Fruit fly (Drosophila melanogaster): Measurements from ENCODE around the gene CG5953.

CG5953 gene

DNA sequence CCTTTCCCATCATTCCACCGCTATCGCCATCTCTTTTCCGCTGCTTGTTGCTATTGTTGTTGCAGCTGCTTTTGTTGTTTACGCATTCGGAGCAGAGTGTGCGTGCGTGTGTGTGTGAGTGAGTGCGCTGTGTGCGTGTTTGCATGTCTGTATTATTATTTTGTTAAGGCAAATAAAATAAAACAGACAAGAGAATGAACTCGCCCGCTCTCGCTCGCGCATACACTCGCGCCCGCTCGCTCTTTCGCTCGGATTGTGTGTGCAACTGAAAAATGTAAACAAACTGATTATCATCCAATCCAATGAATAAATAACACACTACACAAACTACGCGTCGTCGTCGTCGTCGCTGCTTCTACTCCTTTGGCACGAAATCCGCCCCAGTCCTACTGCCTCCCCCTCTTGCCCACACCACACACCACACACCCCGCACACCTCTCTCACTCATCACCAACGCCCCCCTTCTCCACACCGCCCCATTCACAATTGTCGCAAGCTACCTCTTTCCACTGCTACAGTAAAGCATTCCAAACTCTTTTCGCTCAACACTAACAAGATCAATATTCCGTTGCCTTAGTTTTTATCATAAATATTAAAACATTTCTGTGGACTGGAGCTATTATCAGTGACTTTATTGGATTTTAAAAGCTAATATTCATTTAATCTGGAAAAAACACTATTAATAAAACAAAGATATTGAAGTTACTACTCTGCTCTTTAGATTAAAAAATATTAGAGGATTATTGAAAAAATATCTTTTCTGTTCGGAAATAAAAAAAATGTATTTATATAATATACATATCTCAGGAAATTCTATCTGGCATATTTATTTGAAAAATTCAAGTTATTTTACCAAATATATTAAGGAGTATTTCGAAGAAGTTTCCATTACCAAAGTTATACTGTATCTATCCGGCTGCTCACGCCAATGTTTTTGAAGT, 11.1 kb downstream of the CG5953 start (continued):
- TF ChIP-seq Hmx (GFP tag; optimal IDR thresholded peaks at IDR 0.05), result no peak
- peak; percentile 48 for TF ChIP-seq CG7839 (tag; optimal IDR thresholded peaks at IDR 0.05)
- peak; percentile 68 for TF ChIP-seq CG9609 (GFP tag; optimal IDR thresholded peaks at IDR 0.05)
- peak; percentile 96 for TF ChIP-seq Med (GFP tag)
- TF ChIP-seq bab2 (GFP tag; optimal IDR thresholded peaks at IDR 0.05), result peak; percentile 83
- peak; percentile 93 for TF ChIP-seq mirr (GFP tag; optimal IDR thresholded peaks at IDR 0.05)
- peak; percentile 89 for TF ChIP-seq CG15011 (GFP tag; optimal IDR thresholded peaks at IDR 0.05)
- TF ChIP-seq CG12219 (GFP tag; optimal IDR thresholded peaks at IDR 0.05), result peak; percentile 88
- no peak for TF ChIP-seq Ravus (GFP tag; IDR thresholded peaks at IDR 0.05)
- TF ChIP-seq chn (GFP tag; optimal IDR thresholded peaks at IDR 0.05), result peak; percentile 67
- TF ChIP-seq her (GFP tag; optimal IDR thresholded peaks at IDR 0.05), result peak; percentile 71
- peak; percentile 74 for TF ChIP-seq zfh1 (GFP tag; IDR thresholded peaks at IDR 0.05)
- TF ChIP-seq pzg (GFP tag; optimal IDR thresholded peaks at IDR 0.05), result no peak
- TF ChIP-seq nerfin-2 (GFP tag; IDR thresholded peaks at IDR 0.05; ENCODE audit: partially characterized antibody), result no peak
- peak in 1 of 2 experiments; percentile 46 for TF ChIP-seq crp (GFP tag; optimal IDR thresholded peaks at IDR 0.05)
- TF ChIP-seq Hand (GFP tag; optimal IDR thresholded peaks at IDR 0.05), result peak; percentile 79
- TF ChIP-seq bcd (GFP tag; optimal IDR thresholded peaks at IDR 0.05), result peak; percentile 73
- TF ChIP-seq CG5245 (GFP tag; optimal IDR thresholded peaks at IDR 0.05), result peak; percentile 49
- TF ChIP-seq onecut (GFP tag; IDR thresholded peaks at IDR 0.05), result peak; percentile 78
- TF ChIP-seq tx (GFP tag; optimal IDR thresholded peaks at IDR 0.05), result peak; percentile 14
- TF ChIP-seq ind (GFP tag; optimal IDR thresholded peaks at IDR 0.05), result no peak
- TF ChIP-seq hth (optimal IDR thresholded peaks at IDR 0.05), result no peak
- TF ChIP-seq otp (GFP tag; IDR thresholded peaks at IDR 0.05), result peak; percentile 93
- TF ChIP-seq Sry-β (GFP tag; optimal IDR thresholded peaks at IDR 0.05), result peak; percentile 73
- peak; percentile 61 for TF ChIP-seq CG8478 (optimal IDR thresholded peaks at IDR 0.05)
- TF ChIP-seq insv (GFP tag; optimal IDR thresholded peaks at IDR 0.05), result peak in 1 of 2 experiments; percentile 75
- TF ChIP-seq CHES-1-like (GFP tag; optimal IDR thresholded peaks at IDR 0.05), result peak; percentile 83
- peak; percentile 96 for TF ChIP-seq CG1603 (tag; optimal IDR thresholded peaks at IDR 0.05)
- TF ChIP-seq CG11085 (GFP tag; IDR thresholded peaks at IDR 0.05), result no peak
- no peak for TF ChIP-seq CG8765 (GFP tag; IDR thresholded peaks at IDR 0.05)
- peak; percentile 95 for TF ChIP-seq org-1 (GFP tag; optimal IDR thresholded peaks at IDR 0.05)
- peak; percentile 85 for TF ChIP-seq Hey (tag; optimal IDR thresholded peaks at IDR 0.05)
- TF ChIP-seq peb (GFP tag; IDR thresholded peaks at IDR 0.05), result peak; percentile 40; the same call in 1 of the 2 replicates
- TF ChIP-seq CG1832 (GFP tag; optimal IDR thresholded peaks at IDR 0.05), result peak; percentile 79
- TF ChIP-seq CG10147 (GFP tag; optimal IDR thresholded peaks at IDR 0.05), result peak; percentile 77
- TF ChIP-seq so (GFP tag; IDR thresholded peaks at IDR 0.05), result peak; percentile 87; the same call in 2 of the 3 replicates
- TF ChIP-seq CG7963 (GFP tag; IDR thresholded peaks at IDR 0.05; ENCODE audit: partially characterized antibody), result no peak
- peak; percentile 74 for TF ChIP-seq seq (GFP tag; IDR thresholded peaks at IDR 0.05)
- TF ChIP-seq CG16779 (GFP tag; IDR thresholded peaks at IDR 0.05), result 0 out of 2 replicates have a peak, but pooled peaks have one; percentile 15
- peak; percentile 84 for TF ChIP-seq CG7556 (GFP tag; optimal IDR thresholded peaks at IDR 0.05)
- TF ChIP-seq E2f1 (GFP tag; IDR thresholded peaks at IDR 0.05), result peak; percentile 69
- TF ChIP-seq CG8281 (tag; optimal IDR thresholded peaks at IDR 0.05), result peak; percentile 71
- peak; percentile 75 for TF ChIP-seq CG8290 (GFP tag; optimal IDR thresholded peaks at IDR 0.05)
- peak; percentile 94 for TF ChIP-seq CG8290 (tag; optimal IDR thresholded peaks at IDR 0.05)
- no peak for TF ChIP-seq D19B (GFP tag; optimal IDR thresholded peaks at IDR 0.05)
- TF ChIP-seq CG9437 (GFP tag; optimal IDR thresholded peaks at IDR 0.05), result peak; percentile 24
- TF ChIP-seq chinmo (GFP tag; IDR thresholded peaks at IDR 0.05; ENCODE audit: partially characterized antibody), result peak; percentile 99
- no peak for TF ChIP-seq Taf1 (GFP tag; IDR thresholded peaks at IDR 0.05)
- peak; percentile 75 for TF ChIP-seq cato (GFP tag; optimal IDR thresholded peaks at IDR 0.05; ENCODE audit: borderline replicate concordance)
